Fruit fly (Drosophila melanogaster) whole organism: ENCODE measurements around the gene Elo68beta.

Source experiments
- CG8478 ChIP-seq: fragments of >200 bp; optimal IDR thresholded peaks from 2 replicates; lab custom pipeline; 2018; ENCODE audit warnings: inconsistent platforms
- pan ChIP-seq: fragments of >200 bp; optimal IDR thresholded peaks from 2 replicates; lab custom pipeline; 2017
- psq ChIP-seq: fragments of >200 bp; optimal IDR thresholded peaks from 2 replicates; lab custom pipeline; 2017
- usp ChIP-seq: fragments of >200 bp; optimal IDR thresholded peaks from 2 replicates; lab custom pipeline; 2017; ENCODE audit warnings: missing biosample characterization, missing genetic modification characterization, mixed read lengths

dm6 chr3L:11096195-11096908 is 5.1 kb downstream of the Elo68beta start, which contains the start of the genes CG46439, Iyd and CG33947:
- TF ChIP-seq pan (lab: Kevin White, UChicago) = no peak
- TF ChIP-seq psq (lab: Kevin White, UChicago) = no peak
- no peak for TF ChIP-seq usp (GFP tag; lab: Kevin White, UChicago)
- no peak for TF ChIP-seq CG8478 (lab: Kevin White, UChicago)
